Worm (Caenorhabditis elegans): ENCODE measurements around the gene K09C6.2.

Gene K09C6.2

DNA sequence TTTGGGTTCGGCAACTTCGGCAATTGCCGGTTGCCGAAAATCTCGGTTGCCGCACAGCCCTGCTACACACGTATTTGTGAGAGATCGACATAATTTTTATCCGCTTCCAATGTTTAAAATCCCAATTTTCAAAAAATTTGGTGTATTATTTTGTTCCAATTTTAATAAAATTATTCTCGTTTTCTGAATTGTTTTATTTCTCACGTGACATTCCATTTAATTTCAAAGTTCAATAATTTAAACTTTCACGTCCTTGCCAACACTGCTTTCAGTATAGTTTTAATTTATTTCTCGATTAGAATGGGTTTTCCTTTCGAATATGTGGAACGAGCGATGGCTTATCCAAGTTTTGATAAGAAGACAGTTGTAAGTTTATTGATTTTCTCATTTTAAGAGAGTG, at the start of gene K09C6.2:
K09C6.2 (plus strand) TSS at position 301 of the 400 bp plus-strand sequence.
- TF ChIP-seq nhr-76 (tag; optimal IDR thresholded peaks at IDR 0.05) (no peak), ceh-9 (tag; optimal IDR thresholded peaks at IDR 0.05) (no peak), mml-1 (tag; optimal IDR thresholded peaks at IDR 0.05) (no peak), skn-1 (tag; optimal IDR thresholded peaks at IDR 0.05) (no peak), nhr-23 (tag; optimal IDR thresholded peaks at IDR 0.05) (no peak), elt-3 (tag; optimal IDR thresholded peaks at IDR 0.05) (no peak), snpc-4 (tag; optimal IDR thresholded peaks at IDR 0.05) (no peak), nhr-11 (tag; optimal IDR thresholded peaks at IDR 0.05) (no peak), elt-2 (tag; optimal IDR thresholded peaks at IDR 0.05) (no peak), nhr-237 (tag; optimal IDR thresholded peaks at IDR 0.05) (no peak), fkh-2 (tag; optimal IDR thresholded peaks at IDR 0.05) (no peak), lin-39 (tag; optimal IDR thresholded peaks at IDR 0.05) (no peak)

DNA sequence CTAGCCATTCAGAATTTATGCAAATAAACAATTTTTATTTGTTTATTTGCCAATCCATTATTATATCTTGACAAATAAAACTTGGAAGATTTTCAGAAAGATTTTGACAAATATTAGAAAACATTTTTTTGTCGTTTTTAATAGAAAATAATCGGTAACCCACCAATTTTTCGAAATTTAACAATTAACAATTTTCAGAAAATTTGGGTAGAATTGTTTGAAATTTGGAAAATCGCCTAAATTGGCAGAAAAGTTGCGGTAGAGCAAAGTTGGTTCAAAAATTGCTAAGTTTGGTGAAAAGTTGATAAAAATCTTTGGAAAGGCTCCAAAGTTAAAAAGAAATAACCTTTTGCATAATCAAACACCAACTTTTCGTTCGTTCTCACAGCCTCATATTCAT, 48.4 kb upstream of the K09C6.2 start:
- no peak for TF ChIP-seq pqm-1 (tag; optimal IDR thresholded peaks at IDR 0.05)
- no peak for TF ChIP-seq snpc-4 (tag; optimal IDR thresholded peaks at IDR 0.05)
- TF ChIP-seq elt-3 (tag; optimal IDR thresholded peaks at IDR 0.05) = no peak
- no peak for TF ChIP-seq elt-2 (tag; optimal IDR thresholded peaks at IDR 0.05)
- no peak for TF ChIP-seq ZK546.5 (tag; optimal IDR thresholded peaks at IDR 0.05)
- no peak for TF ChIP-seq pha-4 (tag; optimal IDR thresholded peaks at IDR 0.05)
- no peak for TF ChIP-seq nhr-28 (tag; optimal IDR thresholded peaks at IDR 0.05)
- TF ChIP-seq daf-12 (tag; optimal IDR thresholded peaks at IDR 0.05) = no peak
- no peak for TF ChIP-seq ztf-11 (tag; optimal IDR thresholded peaks at IDR 0.05)
- no peak for TF ChIP-seq nhr-23 (tag; optimal IDR thresholded peaks at IDR 0.05)

DNA sequence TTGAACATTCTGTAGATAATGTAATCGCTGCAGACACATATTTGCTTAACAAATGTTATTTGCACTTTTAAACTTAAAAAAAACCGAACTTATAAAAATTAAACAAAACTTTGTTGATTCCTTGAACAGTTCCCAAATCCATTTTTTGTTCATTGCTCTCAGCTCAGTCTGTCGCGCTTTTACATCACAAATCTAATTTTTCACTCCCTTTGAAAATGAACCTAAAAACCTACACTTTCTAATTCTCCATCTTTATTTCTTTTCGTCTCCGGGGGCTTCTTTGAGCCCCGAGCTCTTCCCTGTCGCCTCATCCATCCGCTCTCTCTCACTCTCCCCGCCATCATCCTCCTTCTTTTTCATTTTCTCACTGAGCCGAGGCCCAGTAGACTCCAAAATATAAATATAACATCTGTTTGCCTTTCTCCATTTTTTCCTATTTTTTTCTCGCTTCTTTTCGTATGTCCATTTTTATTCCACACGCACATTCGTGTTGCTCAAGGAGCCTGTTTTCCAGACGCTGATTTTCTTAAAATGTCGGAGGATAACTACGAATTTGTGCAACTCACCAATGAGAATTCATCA, 46.3 kb upstream of the K09C6.2 start, which contains the start of gene R13D11.4:
R13D11.4 (plus strand) TSS at position 532 of the 582 bp plus-strand sequence.
- TF ChIP-seq pha-4 (tag; optimal IDR thresholded peaks at IDR 0.05) (no peak), nhr-43 (tag; optimal IDR thresholded peaks at IDR 0.05; ENCODE audit: poor library complexity, severe bottlenecking) (no peak), lin-15B (tag; optimal IDR thresholded peaks at IDR 0.05) (no peak), fkh-2 (tag; optimal IDR thresholded peaks at IDR 0.05) (no peak), hmg-11 (tag; optimal IDR thresholded peaks at IDR 0.05) (peak; percentile 23), zag-1 (tag; optimal IDR thresholded peaks at IDR 0.05) (no peak), ceh-16 (tag; optimal IDR thresholded peaks at IDR 0.05) (no peak), elt-2 (tag; optimal IDR thresholded peaks at IDR 0.05) (no peak), nhr-67 (tag; optimal IDR thresholded peaks at IDR 0.05) (no peak), ztf-11 (tag; optimal IDR thresholded peaks at IDR 0.05) (no peak), lin-39 (tag; optimal IDR thresholded peaks at IDR 0.05) (no peak), ceh-82 (tag; optimal IDR thresholded peaks at IDR 0.05) (no peak), tbx-2 (tag; optimal IDR thresholded peaks at IDR 0.05) (no peak), pqm-1 (tag; optimal IDR thresholded peaks at IDR 0.05) (no peak), nhr-25 (tag; optimal IDR thresholded peaks at IDR 0.05) (no peak), fkh-10 (GFP tag; optimal IDR thresholded peaks at IDR 0.05) (peak; percentile 30), lsy-12 (tag; optimal IDR thresholded peaks at IDR 0.05) (no peak), R02D3.7 (tag; optimal IDR thresholded peaks at IDR 0.05) (no peak), eor-1 (tag; optimal IDR thresholded peaks at IDR 0.05) (no peak), nfya-1 (tag; optimal IDR thresholded peaks at IDR 0.05; ENCODE audit: insufficient read depth) (peak; percentile 39), nhr-76 (tag; optimal IDR thresholded peaks at IDR 0.05) (no peak)

DNA sequence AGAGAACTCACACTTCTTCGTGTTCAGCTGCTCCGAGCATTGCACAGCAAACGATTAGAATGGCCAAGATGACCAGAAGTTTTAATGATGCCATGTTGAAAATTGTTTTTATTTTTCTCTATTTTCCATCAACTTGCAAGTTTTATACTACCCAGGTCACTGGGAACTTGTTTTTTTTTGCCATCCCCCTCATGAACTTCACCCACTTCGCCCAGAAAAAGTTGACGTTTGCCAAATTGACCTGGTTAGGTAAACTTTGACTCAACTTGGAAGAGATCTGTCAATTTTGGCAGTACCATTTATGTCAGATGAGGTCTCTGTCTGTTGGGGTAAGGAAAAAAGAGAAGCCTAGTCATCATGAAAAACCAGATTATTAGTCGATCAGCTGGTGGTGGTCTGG, 43.5 kb upstream of the K09C6.2 start, which contains the start of gene R13D11.10:
R13D11.10 (minus strand) TSS at position 101 of the 400 bp plus-strand sequence.
- TF ChIP-seq elt-3 (tag; optimal IDR thresholded peaks at IDR 0.05) (no peak), unc-62 (GFP tag; optimal IDR thresholded peaks at IDR 0.05) (no peak), fkh-10 (GFP tag; optimal IDR thresholded peaks at IDR 0.05) (no peak), pqm-1 (tag; optimal IDR thresholded peaks at IDR 0.05) (no peak)

DNA sequence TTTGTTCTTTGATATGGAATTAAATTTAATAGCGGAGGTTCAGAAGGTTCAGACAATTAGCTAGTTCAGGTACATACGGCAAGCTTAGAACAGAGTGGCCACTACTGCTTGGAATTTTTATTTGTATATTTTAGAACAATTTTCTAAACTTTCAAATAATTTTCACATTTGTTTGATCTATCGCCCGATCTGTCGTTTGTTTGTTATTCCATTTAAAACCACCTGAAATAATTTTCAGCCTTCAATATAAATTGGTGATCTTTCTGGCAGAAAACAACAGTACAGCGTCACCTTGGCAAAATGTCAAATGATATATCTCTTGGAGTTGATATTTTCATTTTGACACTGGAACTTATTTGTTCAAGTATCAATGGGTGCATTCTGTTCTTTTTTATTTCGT, 41.9 kb upstream of the K09C6.2 start, which contains the start of gene R13D11.3:
R13D11.3 (plus strand) TSS at position 301 of the 400 bp plus-strand sequence.
- TF ChIP-seq nhr-28 (tag; optimal IDR thresholded peaks at IDR 0.05) (no peak), zag-1 (tag; optimal IDR thresholded peaks at IDR 0.05) (no peak), ceh-82 (tag; optimal IDR thresholded peaks at IDR 0.05) (no peak), pha-4 (tag; optimal IDR thresholded peaks at IDR 0.05) (no peak), R02D3.7 (tag; optimal IDR thresholded peaks at IDR 0.05) (no peak), ceh-16 (tag; optimal IDR thresholded peaks at IDR 0.05) (no peak)

All from whole organism, L3 larva.